Worm (Caenorhabditis elegans) whole organism, mixed stage, embryonic: ENCODE data around the gene pqn-36.

Experiments used
- M03D4.4 ChIP-seq: sonication (generic microtip); optimal IDR thresholded peaks from 2 replicates; lab custom pipeline; 2017; ENCODE audit warnings: mild to moderate bottlenecking, missing genetic modification characterization, missing compliant biosample characterization
- bed-3 ChIP-seq: fragments of 200-800 bp; sonication (Bioruptor generic); optimal IDR thresholded peaks from 3 replicates; lab custom pipeline; 2018; ENCODE audit warnings: mild to moderate bottlenecking, missing genetic modification characterization, moderate library complexity, missing compliant biosample characterization
- ceh-39 ChIP-seq: fragments of 150-350 bp; optimal IDR thresholded peaks from 2 replicates; lab custom pipeline; 2014; ENCODE audit warnings: missing biosample characterization, missing genetic modification characterization
- ceh-43 ChIP-seq: fragments of 200-800 bp; sonication (Bioruptor generic); optimal IDR thresholded peaks from 2 replicates; lab custom pipeline; 2018; ENCODE audit warnings: mild to moderate bottlenecking, missing genetic modification characterization, moderate library complexity, missing compliant biosample characterization
- ces-1 ChIP-seq: fragments of 150-350 bp; optimal IDR thresholded peaks from 2 replicates; lab custom pipeline; 2014; ENCODE audit warnings: missing biosample characterization, missing genetic modification reagents, missing genetic modification characterization
- drap-1 ChIP-seq: fragments of 200-800 bp; sonication (Bioruptor generic); optimal IDR thresholded peaks from 3 replicates; lab custom pipeline; 2018; ENCODE audit warnings: mild to moderate bottlenecking, missing genetic modification characterization, missing compliant biosample characterization
- elt-1 ChIP-seq: sonication (generic microtip); optimal IDR thresholded peaks from 2 replicates; lab custom pipeline; 2017; ENCODE audit warnings: missing genetic modification characterization, mild to moderate bottlenecking, missing compliant biosample characterization, antibody characterized with exemption, moderate library complexity, borderline replicate concordance; ENCODE audit not compliant: insufficient read depth
- elt-3 ChIP-seq: fragments of 150-350 bp; optimal IDR thresholded peaks from 2 replicates; lab custom pipeline; 2014; ENCODE audit warnings: missing biosample characterization, missing genetic modification characterization
- flh-1 ChIP-seq: fragments of 200-800 bp; sonication (Bioruptor generic); optimal IDR thresholded peaks from 2 replicates; lab custom pipeline; 2018; ENCODE audit warnings: mild to moderate bottlenecking, missing genetic modification characterization, moderate library complexity, missing compliant biosample characterization
- ham-2 ChIP-seq: fragments of 200-800 bp; sonication (Bioruptor generic); optimal IDR thresholded peaks from 2 replicates; lab custom pipeline; 2018; ENCODE audit warnings: mild to moderate bottlenecking, missing genetic modification characterization, missing compliant biosample characterization
- hlh-1 ChIP-seq: fragments of 150-350 bp; optimal IDR thresholded peaks from 2 replicates; lab custom pipeline; 2014; ENCODE audit warnings: missing biosample characterization, missing genetic modification reagents, missing genetic modification characterization
- lin-13 ChIP-seq: fragments of 150-350 bp; optimal IDR thresholded peaks from 2 replicates; lab custom pipeline; 2014; ENCODE audit warnings: missing biosample characterization, missing genetic modification characterization
- lin-32 ChIP-seq: fragments of 200-800 bp; sonication (Bioruptor generic); optimal IDR thresholded peaks from 2 replicates; lab custom pipeline; 2018; ENCODE audit warnings: mild to moderate bottlenecking, missing genetic modification characterization, missing compliant biosample characterization
- lsy-2 ChIP-seq: fragments of 150-350 bp; optimal IDR thresholded peaks from 2 replicates; lab custom pipeline; 2014; ENCODE audit warnings: missing biosample characterization, missing genetic modification characterization
- mab-5 ChIP-seq: fragments of 150-350 bp; optimal IDR thresholded peaks from 2 replicates; lab custom pipeline; 2014; ENCODE audit warnings: missing biosample characterization, missing genetic modification characterization
- mep-1 ChIP-seq: fragments of 150-350 bp; optimal IDR thresholded peaks from 2 replicates; lab custom pipeline; 2017; ENCODE audit warnings: missing biosample characterization, missing genetic modification reagents, missing genetic modification characterization, inconsistent platforms
- mls-2 ChIP-seq: sonication (generic microtip); optimal IDR thresholded peaks from 2 replicates; lab custom pipeline; 2016; ENCODE audit warnings: mild to moderate bottlenecking, missing genetic modification characterization, moderate library complexity, missing compliant biosample characterization
- nhr-12 ChIP-seq: fragments of 150-350 bp; optimal IDR thresholded peaks from 2 replicates; lab custom pipeline; 2014; ENCODE audit warnings: missing biosample characterization, missing genetic modification characterization
- nhr-2 ChIP-seq: fragments of 150-350 bp; optimal IDR thresholded peaks from 2 replicates; lab custom pipeline; 2014; ENCODE audit warnings: missing biosample characterization, missing genetic modification characterization
- nhr-237 ChIP-seq: fragments of 150-350 bp; optimal IDR thresholded peaks from 2 replicates; lab custom pipeline; 2014; ENCODE audit warnings: missing biosample characterization, missing genetic modification characterization
- nhr-28 ChIP-seq: fragments of 150-350 bp; optimal IDR thresholded peaks from 2 replicates; lab custom pipeline; 2014; ENCODE audit warnings: missing biosample characterization, missing genetic modification characterization
- nhr-76 ChIP-seq: sonication (generic microtip); optimal IDR thresholded peaks from 2 replicates; lab custom pipeline; 2017; ENCODE audit warnings: missing biosample characterization, missing genetic modification characterization
- sem-2 ChIP-seq: fragments of 200-800 bp; sonication (Bioruptor generic); optimal IDR thresholded peaks from 2 replicates; lab custom pipeline; 2018; ENCODE audit warnings: mild to moderate bottlenecking, missing genetic modification characterization, missing compliant biosample characterization
- snpc-4 ChIP-seq: fragments of 150-350 bp; optimal IDR thresholded peaks from 2 replicates; lab custom pipeline; 2014; ENCODE audit warnings: missing biosample characterization, missing genetic modification characterization
- sptf-1 ChIP-seq: sonication (generic microtip); optimal IDR thresholded peaks from 2 replicates; lab custom pipeline; 2017; ENCODE audit warnings: mild to moderate bottlenecking, missing genetic modification characterization, moderate library complexity, missing compliant biosample characterization
- tbx-8 ChIP-seq: fragments of 200-800 bp; sonication (Bioruptor generic); optimal IDR thresholded peaks from 2 replicates; lab custom pipeline; 2018; ENCODE audit warnings: mild to moderate bottlenecking, missing genetic modification characterization, moderate library complexity, missing compliant biosample characterization
- unc-120 ChIP-seq: sonication (generic microtip); optimal IDR thresholded peaks from 2 replicates; lab custom pipeline; 2017; ENCODE audit warnings: missing genetic modification characterization, missing compliant biosample characterization; ENCODE audit not compliant: poor library complexity, severe bottlenecking
- unc-39 ChIP-seq: fragments of 150-350 bp; optimal IDR thresholded peaks from 2 replicates; lab custom pipeline; 2014; ENCODE audit warnings: missing biosample characterization, missing genetic modification characterization
- zip-8 ChIP-seq: fragments of 150-350 bp; optimal IDR thresholded peaks from 2 replicates; lab custom pipeline; 2014; ENCODE audit warnings: missing biosample characterization, missing genetic modification characterization
- ztf-11 ChIP-seq: fragments of 150-350 bp; optimal IDR thresholded peaks from 2 replicates; lab custom pipeline; 2014; ENCODE audit warnings: missing biosample characterization, missing genetic modification characterization

pqn-36 gene

DNA sequence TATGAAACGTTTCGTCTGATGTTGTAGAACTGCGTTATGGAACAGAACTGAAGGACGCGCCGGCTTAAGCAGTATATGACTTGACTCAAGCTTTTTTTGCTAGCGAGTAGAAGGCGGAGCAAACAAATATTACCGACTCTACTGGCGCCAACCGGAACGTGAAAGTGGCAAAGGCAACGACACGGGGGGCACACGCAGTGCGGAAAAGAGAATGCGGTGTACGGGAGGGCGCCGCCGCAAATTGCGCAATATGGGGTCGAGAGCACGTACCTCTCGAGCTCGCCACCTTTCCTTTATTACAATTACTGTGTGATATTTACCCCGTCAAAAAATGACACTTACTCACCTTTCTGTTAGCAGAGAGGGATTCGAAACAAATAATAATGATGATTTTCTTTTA lies at the start of gene pqn-36:
TSS of gene pqn-36 (minus strand) at position 268 of the 400 bp plus-strand sequence.
- TF ChIP-seq elt-3 (tag; lab: Kevin White, UChicago) (no peak), sem-2 (GFP tag; lab: Kevin White, UChicago) (no peak), unc-120 (tag; lab: Kevin White, UChicago) (no peak)

DNA sequence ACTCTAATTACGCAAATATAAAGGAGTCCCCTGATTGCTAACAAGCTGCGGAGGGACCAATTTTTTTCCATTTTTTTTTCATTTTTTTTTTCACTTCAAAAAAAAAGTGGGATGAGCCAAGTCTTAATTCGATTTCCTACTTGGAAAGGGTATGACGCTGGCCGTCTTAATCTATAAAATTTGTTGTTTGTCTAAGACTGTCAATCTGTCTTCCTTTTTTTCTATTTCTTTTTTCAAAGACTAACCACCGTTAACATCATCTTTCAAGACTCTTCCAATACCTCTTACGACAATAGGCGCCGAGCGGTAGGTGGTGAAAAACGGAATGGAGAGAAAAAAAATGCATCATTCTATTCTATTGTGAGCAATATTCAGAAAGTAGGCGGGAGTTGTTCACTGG lies 49.8 kb upstream of the pqn-36 start:
- no peak for TF ChIP-seq lin-13 (tag; lab: Kevin White, UChicago)
- peak; percentile 11 for TF ChIP-seq ces-1 (GFP tag; lab: Kevin White, UChicago)
- TF ChIP-seq hlh-1 = no peak
- no peak for TF ChIP-seq elt-3 (tag; lab: Kevin White, UChicago)
- no peak for TF ChIP-seq ceh-43 (GFP tag; lab: Kevin White, UChicago)
- TF ChIP-seq drap-1 (GFP tag; lab: Kevin White, UChicago) = no peak

DNA sequence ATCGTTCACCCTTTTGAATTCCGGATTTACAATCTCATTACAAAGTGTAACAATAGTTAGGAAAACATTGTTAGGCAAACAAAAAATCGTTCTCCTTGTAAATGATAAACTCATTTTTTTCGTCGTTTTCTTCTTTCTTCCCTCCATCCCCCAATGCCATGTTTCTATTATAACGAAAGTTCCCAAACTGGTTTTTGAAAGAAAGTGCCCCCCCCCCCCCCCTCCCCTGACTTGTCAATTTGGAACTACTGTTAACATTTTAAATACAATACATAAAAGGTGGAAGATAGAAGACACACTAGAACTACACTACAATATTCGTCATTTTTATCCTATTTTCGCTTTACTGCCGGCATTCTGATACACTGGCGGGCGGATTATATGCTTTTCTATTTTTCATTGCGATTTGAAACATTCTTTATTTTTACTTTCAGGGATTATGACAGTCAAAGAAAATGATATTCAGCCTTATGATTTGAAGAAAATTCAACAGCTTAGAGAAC lies 31.1 kb upstream of the pqn-36 start, which contains the start of gene R03A10.5:
TSS of gene R03A10.5 (plus strand) at position 431 of the 503 bp plus-strand sequence.
- no peak for TF ChIP-seq nhr-12 (tag; lab: Kevin White, UChicago)

DNA sequence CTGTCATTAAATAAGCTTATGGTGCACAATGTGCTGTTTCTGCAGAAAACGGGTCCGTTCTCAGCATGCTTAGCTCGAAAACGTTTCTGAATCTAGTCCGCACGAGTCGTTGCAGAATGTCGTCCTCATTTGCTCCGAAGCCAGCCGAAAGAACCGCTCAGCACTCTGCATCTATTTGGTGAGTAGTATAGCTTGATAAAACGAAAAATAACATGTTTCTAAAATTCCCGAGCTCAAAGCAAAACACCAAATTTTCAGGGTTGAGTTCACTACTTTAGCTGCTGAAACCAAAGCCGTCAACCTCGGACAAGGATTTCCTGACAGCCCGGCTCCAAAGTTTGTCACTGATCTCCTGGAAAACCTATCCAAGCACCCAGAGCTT lies 26.4 kb upstream of the pqn-36 start, which contains the start of gene nkat-3:
TSS of gene nkat-3 (plus strand) at position 46 of the 382 bp plus-strand sequence.
- no peak for TF ChIP-seq zip-8 (tag; lab: Kevin White, UChicago)
- no peak for TF ChIP-seq tbx-8 (GFP tag; lab: Kevin White, UChicago)
- no peak for TF ChIP-seq ham-2
- no peak for TF ChIP-seq ztf-11
- TF ChIP-seq drap-1 (GFP tag; lab: Kevin White, UChicago) = no peak
- no peak for TF ChIP-seq nhr-12 (tag; lab: Kevin White, UChicago)
- TF ChIP-seq lin-13 (tag; lab: Kevin White, UChicago) = no peak
- TF ChIP-seq unc-39 (tag; lab: Kevin White, UChicago) = no peak
- TF ChIP-seq sptf-1 (tag; lab: Kevin White, UChicago) = no peak
- TF ChIP-seq nhr-237 (tag; lab: Kevin White, UChicago) = no peak
- no peak for TF ChIP-seq elt-3 (tag; lab: Kevin White, UChicago)
- TF ChIP-seq hlh-1 = no peak

DNA sequence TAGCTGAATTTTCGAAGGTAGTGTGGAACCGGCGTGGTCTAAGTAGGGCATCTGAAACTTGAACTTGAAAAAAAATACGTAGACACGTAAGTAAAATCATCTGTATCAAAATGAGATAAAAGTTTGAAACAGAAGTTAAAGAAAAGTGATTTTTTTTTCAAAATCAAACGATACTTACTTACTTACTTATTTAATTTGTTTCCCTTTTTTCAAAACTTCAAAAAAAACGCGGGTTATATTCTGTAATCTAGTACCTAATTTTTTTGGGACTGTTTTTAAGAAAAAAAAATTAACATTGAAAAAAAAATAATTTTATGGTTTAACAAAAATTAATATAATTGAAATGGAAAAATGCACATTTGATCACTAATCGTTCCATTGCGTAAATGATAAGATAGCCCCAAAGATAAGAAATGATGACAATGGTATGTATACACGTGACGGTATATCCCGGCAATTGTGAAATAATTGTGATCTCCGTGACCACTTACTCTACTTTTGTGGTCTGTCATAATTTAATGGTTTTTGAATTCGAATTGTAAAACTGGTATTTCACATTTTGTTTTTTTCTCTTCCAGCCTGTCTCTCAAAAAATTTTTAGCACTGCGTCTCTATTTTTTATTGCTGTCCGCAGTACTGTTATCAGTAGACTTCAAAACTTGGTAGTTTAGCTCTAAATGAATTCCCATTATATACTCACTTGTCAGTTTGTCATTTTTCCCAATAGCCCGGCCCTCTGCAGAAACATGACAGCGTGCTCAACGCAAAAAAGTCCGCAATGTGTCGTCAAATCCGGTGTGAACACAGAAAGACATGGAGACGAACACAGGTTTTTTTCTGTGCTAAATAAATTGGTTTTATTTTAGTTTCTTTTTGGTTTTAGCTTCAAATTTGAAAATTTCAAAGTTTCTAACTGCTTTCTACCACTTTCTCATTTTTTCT lies 25.7 kb upstream of the pqn-36 start, which contains the start of gene mocs-1:
TSS of gene mocs-1 (minus strand) at position 51 of the 942 bp plus-strand sequence.
- no peak for TF ChIP-seq flh-1 (GFP tag; lab: Kevin White, UChicago)
- peak; percentile 35 for TF ChIP-seq elt-3 (tag; lab: Kevin White, UChicago)

DNA sequence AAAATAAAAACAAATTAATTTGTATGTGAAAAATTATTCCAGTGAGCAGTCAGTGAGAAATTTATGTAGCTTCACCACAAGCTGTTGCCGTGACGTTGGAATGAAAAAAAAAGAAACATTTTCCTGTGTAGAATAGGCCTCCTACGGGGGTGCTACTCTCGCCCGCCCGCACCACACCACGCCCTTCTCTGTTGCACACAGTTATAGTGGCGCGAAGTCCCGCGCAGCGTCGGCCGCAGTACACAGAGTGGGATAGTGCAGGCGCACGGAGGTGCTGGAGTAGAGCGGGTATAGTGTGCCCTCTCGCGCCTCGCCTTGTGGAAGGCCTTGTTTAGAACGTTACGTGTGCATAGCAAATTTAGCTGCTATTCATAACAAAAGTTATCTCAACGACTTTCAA lies 23.5 kb upstream of the pqn-36 start:
- TF ChIP-seq sem-2 (GFP tag; lab: Kevin White, UChicago) (no peak), lsy-2 (tag; lab: Kevin White, UChicago) (no peak), nhr-28 (tag; lab: Kevin White, UChicago) (no peak), elt-3 (tag; lab: Kevin White, UChicago) (no peak), nhr-76 (no peak), bed-3 (GFP tag; lab: Kevin White, UChicago) (no peak), tbx-8 (GFP tag; lab: Kevin White, UChicago) (no peak), M03D4.4 (tag; lab: Kevin White, UChicago) (no peak), zip-8 (tag; lab: Kevin White, UChicago) (no peak), elt-1 (tag; lab: Kevin White, UChicago) (no peak), lin-32 (GFP tag; lab: Kevin White, UChicago) (no peak)

DNA sequence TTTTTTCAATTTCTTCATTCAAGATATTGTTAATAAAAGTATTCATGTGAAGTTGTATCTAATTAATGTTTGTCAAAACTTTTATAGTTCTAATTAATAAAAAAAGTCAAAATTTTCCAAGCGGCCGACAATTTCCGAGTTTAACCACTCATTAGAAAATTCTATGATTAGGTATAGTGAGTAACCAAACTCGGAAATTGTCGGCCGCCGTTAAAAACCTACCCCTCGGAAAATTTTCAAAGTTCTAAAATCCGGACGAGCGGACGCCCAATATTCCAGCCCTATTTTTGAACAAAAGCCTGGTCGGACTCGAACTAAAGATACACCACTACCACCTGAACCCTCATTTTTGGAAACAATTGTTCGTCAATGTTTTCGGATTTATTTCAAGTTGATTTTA lies 19.6 kb upstream of the pqn-36 start:
- TF ChIP-seq hlh-1 = no peak
- TF ChIP-seq sptf-1 (tag; lab: Kevin White, UChicago) = no peak
- no peak for TF ChIP-seq unc-120 (tag; lab: Kevin White, UChicago)
- no peak for TF ChIP-seq snpc-4 (tag; lab: Kevin White, UChicago)
- TF ChIP-seq nhr-76 = no peak
- TF ChIP-seq mep-1 (tag; lab: Kevin White, UChicago) = no peak
- TF ChIP-seq tbx-8 (GFP tag; lab: Kevin White, UChicago) = no peak
- TF ChIP-seq bed-3 (GFP tag; lab: Kevin White, UChicago) = no peak
- no peak for TF ChIP-seq ceh-39 (tag; lab: Kevin White, UChicago)
- no peak for TF ChIP-seq lsy-2 (tag; lab: Kevin White, UChicago)
- no peak for TF ChIP-seq mab-5
- no peak for TF ChIP-seq mls-2 (tag; lab: Kevin White, UChicago)
- no peak for TF ChIP-seq nhr-2 (tag; lab: Kevin White, UChicago)
- TF ChIP-seq nhr-237 (tag; lab: Kevin White, UChicago) = no peak
- no peak for TF ChIP-seq lin-13 (tag; lab: Kevin White, UChicago)
- TF ChIP-seq elt-1 (tag; lab: Kevin White, UChicago) = no peak
- no peak for TF ChIP-seq zip-8 (tag; lab: Kevin White, UChicago)
